Worm (Caenorhabditis elegans): ENCODE data around the gene C14E2.3.

Gene C14E2.3

DNA sequence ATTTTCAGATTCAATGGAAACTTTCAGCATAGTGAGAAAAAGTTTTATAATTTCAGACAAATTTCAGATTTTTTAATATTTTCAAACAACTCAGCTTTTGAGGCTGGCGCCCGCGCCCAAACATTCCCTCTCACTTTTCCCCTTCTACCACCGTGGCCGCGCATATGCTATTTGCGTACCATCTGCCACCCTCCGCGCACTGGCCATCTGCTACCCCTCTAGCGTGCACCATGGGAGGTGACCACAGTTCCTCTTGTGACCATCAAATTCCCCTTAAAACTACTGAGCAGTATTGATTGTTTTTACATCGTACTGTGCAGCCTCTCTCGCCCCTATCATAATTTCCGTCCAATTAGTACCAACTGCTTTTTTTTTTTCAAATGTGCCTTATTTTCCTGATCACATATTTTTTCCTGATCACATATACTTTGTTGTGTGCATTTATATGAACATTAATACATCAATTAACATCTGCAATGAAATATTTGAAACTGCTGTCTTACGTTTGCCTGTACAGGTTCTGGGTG, 10.3 kb downstream of the C14E2.3 start, which contains the start of gene C14E2.11:
Gene C14E2.11, plus strand, starts transcription at position 477 of the 527 bp plus-strand sequence.
- TF ChIP-seq nhr-41 (GFP tag; IDR thresholded peaks at IDR 0.05) = no peak
- peak; percentile 24; the same call in 1 of the 2 replicates for TF ChIP-seq set-16 (GFP tag; IDR thresholded peaks at IDR 0.05)

DNA sequence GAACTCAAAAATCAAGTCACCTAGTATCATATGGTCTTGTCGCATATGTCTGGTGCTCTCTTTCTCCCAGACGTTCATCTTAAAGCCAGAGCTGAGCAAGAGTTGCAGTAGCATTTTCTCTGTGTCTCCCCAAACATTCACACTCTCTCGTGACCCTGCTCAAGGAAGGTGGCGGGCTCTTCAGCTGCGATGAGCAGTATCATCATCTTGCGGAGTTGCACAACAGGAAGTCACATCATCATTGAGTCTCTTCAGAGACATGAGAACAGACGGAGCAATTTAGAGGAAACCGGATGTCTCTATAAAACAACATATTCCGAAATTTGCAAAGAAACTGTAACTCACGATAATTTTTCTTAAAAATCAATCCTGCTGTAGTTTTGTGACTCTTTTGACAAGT, 12.8 kb downstream of the C14E2.3 start:
- TF ChIP-seq unc-62 (GFP tag; optimal IDR thresholded peaks at IDR 0.05 in 1 of 2) (peak in 1 of 2 experiments; percentile 96), unc-62 (tag; optimal IDR thresholded peaks at IDR 0.05) (no peak), lin-29 (GFP tag; IDR thresholded peaks at IDR 0.05) (no peak), jun-1 (tag; optimal IDR thresholded peaks at IDR 0.05) (no peak), egl-27 (tag; optimal IDR thresholded peaks at IDR 0.05) (no peak), R02D3.7 (tag; optimal IDR thresholded peaks at IDR 0.05) (no peak), duxl-1 (tag; optimal IDR thresholded peaks at IDR 0.05; ENCODE audit: poor library complexity) (peak; percentile 17), zag-1 (tag; optimal IDR thresholded peaks at IDR 0.05) (no peak)

DNA sequence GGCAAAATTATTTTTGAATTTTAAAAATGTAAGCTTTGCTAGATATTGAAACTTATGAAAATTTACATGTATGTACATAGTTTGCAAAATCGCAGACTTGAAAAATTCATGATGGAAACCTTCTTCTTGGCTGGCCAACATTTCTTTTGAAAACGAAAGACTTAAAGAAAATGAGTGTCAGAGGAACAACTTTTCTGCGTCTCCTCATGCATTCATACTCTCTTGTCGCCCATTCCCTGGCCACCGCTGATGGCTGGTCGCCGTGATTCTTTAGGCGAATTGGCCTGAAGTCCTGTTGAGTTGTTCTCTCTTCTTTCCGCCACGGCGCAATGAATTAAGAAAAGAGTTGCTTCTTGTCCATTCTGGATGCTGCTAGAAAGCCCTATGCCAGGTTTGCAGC, 15.3 kb downstream of the C14E2.3 start:
- no peak for TF ChIP-seq lin-38 (GFP tag; IDR thresholded peaks at IDR 0.05)
- TF ChIP-seq daf-16 (GFP tag; optimal IDR thresholded peaks at IDR 0.05) = no peak
- TF ChIP-seq daf-16 (tag; optimal IDR thresholded peaks at IDR 0.05) = no peak
- no peak for TF ChIP-seq lin-29 (GFP tag; IDR thresholded peaks at IDR 0.05)
- no peak for TF ChIP-seq pqm-1 (tag; optimal IDR thresholded peaks at IDR 0.05)
- no peak for TF ChIP-seq lin-15B (tag; optimal IDR thresholded peaks at IDR 0.05)
- no peak for TF ChIP-seq hif-1 (tag; optimal IDR thresholded peaks at IDR 0.05)
- no peak for TF ChIP-seq daf-8 (GFP tag; IDR thresholded peaks at IDR 0.05)
- TF ChIP-seq nhr-237 (tag; optimal IDR thresholded peaks at IDR 0.05) = no peak
- no peak for TF ChIP-seq hlh-30 (tag; optimal IDR thresholded peaks at IDR 0.05; ENCODE audit: insufficient read depth)
- peak; percentile 94 for TF ChIP-seq duxl-1 (tag; optimal IDR thresholded peaks at IDR 0.05; ENCODE audit: poor library complexity)
- TF ChIP-seq aha-1 (tag) = peak; percentile 48

DNA sequence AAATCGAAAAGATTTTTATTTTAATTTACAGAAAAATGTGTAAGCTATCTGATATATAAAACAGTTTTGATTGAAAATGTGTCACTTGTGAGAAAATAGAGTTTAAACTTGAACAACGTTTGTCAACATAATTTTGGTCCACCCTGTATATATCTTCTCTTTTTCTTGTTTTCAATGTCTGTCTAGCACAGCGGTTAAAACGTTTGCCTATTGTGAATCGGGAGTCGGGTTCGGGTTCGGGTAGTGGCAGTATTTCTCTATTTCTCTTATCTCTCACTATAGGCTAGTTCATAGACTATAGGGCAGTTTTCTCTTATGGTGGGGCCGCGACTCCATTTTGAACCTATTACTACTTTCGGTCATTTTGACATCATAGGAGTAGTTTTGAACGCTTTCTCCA, 20.2 kb downstream of the C14E2.3 start:
- peak in 1 of 2 experiments; percentile 60 for TF ChIP-seq unc-62 (GFP tag; optimal IDR thresholded peaks at IDR 0.05 in 1 of 2)
- TF ChIP-seq unc-62 (tag; optimal IDR thresholded peaks at IDR 0.05) = no peak
- no peak for TF ChIP-seq nhr-25 (tag; optimal IDR thresholded peaks at IDR 0.05; ENCODE audit: borderline replicate concordance, insufficient read depth)

DNA sequence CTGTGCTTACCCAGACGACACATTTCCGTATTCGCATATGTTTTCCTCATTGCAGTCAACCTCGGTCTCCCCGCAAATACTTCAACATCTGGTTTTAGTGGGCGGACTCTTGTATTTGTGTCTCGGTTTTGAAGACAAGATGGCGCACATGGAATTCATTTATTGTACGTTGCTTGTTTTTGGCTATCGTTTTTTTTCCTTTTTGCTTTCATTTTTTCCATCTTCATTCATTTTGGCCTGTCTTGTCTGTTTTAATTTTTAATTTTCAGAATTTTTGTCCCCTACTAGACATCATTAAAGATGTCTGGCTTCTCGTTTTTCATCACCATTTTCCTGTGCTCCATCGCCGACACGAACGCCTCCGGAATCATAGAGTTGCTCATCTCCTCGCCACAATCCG, 24.7 kb downstream of the C14E2.3 start, which contains the start of gene arg-1:
Gene arg-1, plus strand, starts transcription at position 301 of the 400 bp plus-strand sequence.
- no peak for TF ChIP-seq aly-2 (tag; optimal IDR thresholded peaks at IDR 0.05)

DNA sequence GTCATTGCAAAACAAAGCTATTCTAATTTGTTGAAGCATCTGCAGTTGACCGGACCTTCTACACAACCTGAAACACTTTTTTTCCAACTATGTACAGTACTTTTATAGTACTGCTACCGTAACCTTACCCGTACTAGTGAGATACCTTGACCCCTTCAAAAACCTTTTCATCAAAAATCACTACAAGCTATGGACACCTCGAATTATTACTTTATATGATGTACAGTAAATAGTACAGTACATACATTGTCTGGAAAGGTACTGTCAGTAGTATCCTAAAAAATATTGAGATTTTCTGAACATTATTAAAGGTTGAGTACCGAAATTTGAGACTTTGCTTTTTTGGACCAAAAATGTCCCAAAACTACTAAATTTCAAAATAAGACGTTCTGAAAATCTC, 25.6 kb downstream of the C14E2.3 start:
- TF ChIP-seq unc-62 (GFP tag; optimal IDR thresholded peaks at IDR 0.05 in 1 of 2) (peak in 1 of 2 experiments; percentile 98), unc-62 (tag; optimal IDR thresholded peaks at IDR 0.05) (no peak), F44E2.7 (GFP tag; IDR thresholded peaks at IDR 0.05) (no peak), nhr-28 (tag; optimal IDR thresholded peaks at IDR 0.05) (no peak), lin-1 (GFP tag; IDR thresholded peaks at IDR 0.05) (no peak), nhr-42 (GFP tag; IDR thresholded peaks at IDR 0.05) (no peak), aha-1 (tag) (no peak), mes-2 (tag; optimal IDR thresholded peaks at IDR 0.05; ENCODE audit: poor library complexity, severe bottlenecking) (no peak)

DNA sequence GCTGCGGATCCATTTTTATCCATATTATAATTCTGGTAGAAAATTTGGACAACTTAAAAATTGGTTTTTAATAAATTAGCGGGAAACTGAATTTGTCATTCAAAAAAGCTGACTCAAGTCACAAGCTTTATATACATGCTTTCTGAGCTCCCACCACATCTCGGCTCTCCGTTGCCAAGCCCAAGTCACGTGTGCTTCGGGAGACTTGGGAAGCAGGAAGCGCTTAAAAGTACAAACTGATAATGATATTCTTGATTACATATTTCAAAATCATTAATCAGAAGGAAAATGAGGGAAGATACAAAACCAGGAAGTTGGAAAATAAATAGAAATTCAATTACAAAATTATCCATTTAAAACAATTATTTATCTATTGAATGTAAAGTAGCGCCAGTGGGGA, 33.3 kb downstream of the C14E2.3 start, which contains the start of gene elc-2:
Gene elc-2, minus strand, starts transcription at position 101 of the 400 bp plus-strand sequence.
- no peak for TF ChIP-seq saeg-2 (GFP tag; IDR thresholded peaks at IDR 0.05)
- no peak for TF ChIP-seq lin-1 (GFP tag; IDR thresholded peaks at IDR 0.05)
- no peak for TF ChIP-seq daf-19 (GFP tag; conservative IDR thresholded peaks at IDR 0.05)
- TF ChIP-seq ceh-62 (tag; optimal IDR thresholded peaks at IDR 0.05) = no peak
- no peak for TF ChIP-seq dmd-9 (GFP tag; IDR thresholded peaks at IDR 0.05)
- TF ChIP-seq spr-1 (tag; optimal IDR thresholded peaks at IDR 0.05) = no peak
- TF ChIP-seq fos-1 (tag; optimal IDR thresholded peaks at IDR 0.05) = no peak
- no peak for TF ChIP-seq pha-4 (GFP tag; IDR thresholded peaks at IDR 0.05)
- TF ChIP-seq pha-4 (tag; optimal IDR thresholded peaks at IDR 0.05) = no peak
- TF ChIP-seq unc-39 (tag; optimal IDR thresholded peaks at IDR 0.05) = no peak
- no peak for TF ChIP-seq egl-27 (tag; optimal IDR thresholded peaks at IDR 0.05)
- TF ChIP-seq ceh-20 (GFP tag; IDR thresholded peaks at IDR 0.05) = no peak
- TF ChIP-seq nhr-25 (tag; optimal IDR thresholded peaks at IDR 0.05; ENCODE audit: borderline replicate concordance, insufficient read depth) = no peak
- no peak for TF ChIP-seq ces-1 (GFP tag; optimal IDR thresholded peaks at IDR 0.05)
- TF ChIP-seq mdl-1 (tag; optimal IDR thresholded peaks at IDR 0.05) = no peak
